Worm (Caenorhabditis elegans) whole organism, young adult: Measurements from ENCODE around the gene C34C12.7.

Source experiments
- C17E4.6 ChIP-seq: fragments of 200-800 bp; sonication (Bioruptor generic); IDR thresholded peaks from 2 replicates; pipeline ENCODE4 v1.3.6; 2022; ENCODE audit warnings: missing genetic modification reagents, missing genetic modification characterization, missing compliant biosample characterization
- D2030.7 ChIP-seq: fragments of 200-800 bp; sonication (Bioruptor generic); IDR thresholded peaks from 2 replicates; pipeline ENCODE4 v1.3.6; 2022; ENCODE audit warnings: missing genetic modification reagents, missing genetic modification characterization, missing compliant biosample characterization
- F10E7.11 ChIP-seq: sonication (generic microtip); optimal IDR thresholded peaks from 2 replicates; lab custom pipeline; 2017; ENCODE audit warnings: mild to moderate bottlenecking, missing genetic modification characterization, moderate library complexity, missing compliant biosample characterization
- F33H1.4 ChIP-seq: fragments of 200-800 bp; sonication (Bioruptor generic); IDR thresholded peaks from 2 replicates; pipeline ENCODE4 v1.3.6; 2022; ENCODE audit warnings: missing genetic modification reagents, missing genetic modification characterization, missing compliant biosample characterization
- F49E8.2 ChIP-seq: sonication (generic microtip); optimal IDR thresholded peaks from 3 replicates; lab custom pipeline; 2017; ENCODE audit warnings: missing genetic modification characterization, mild to moderate bottlenecking, missing compliant biosample characterization, antibody characterized with exemption, moderate library complexity; ENCODE audit not compliant: insufficient read depth
- F57A8.1 ChIP-seq: fragments of 200-800 bp; sonication (Bioruptor generic); optimal IDR thresholded peaks from 2 replicates; lab custom pipeline; 2018; ENCODE audit warnings: mild to moderate bottlenecking, missing genetic modification characterization, moderate library complexity, missing compliant biosample characterization
- F57C9.4 ChIP-seq: sonication (generic microtip); optimal IDR thresholded peaks from 2 replicates; lab custom pipeline; 2017; ENCODE audit warnings: mild to moderate bottlenecking, missing genetic modification characterization, missing compliant biosample characterization
- K11D2.4 ChIP-seq: fragments of 200-800 bp; sonication (Bioruptor generic); IDR thresholded peaks from 2 replicates; pipeline ENCODE4 v1.3.6; 2022; ENCODE audit warnings: missing genetic modification reagents, missing genetic modification characterization, missing compliant biosample characterization
- K12H6.12 ChIP-seq: fragments of 200-800 bp; sonication (Bioruptor generic); optimal IDR thresholded peaks from 2 replicates; lab custom pipeline; 2018; ENCODE audit warnings: mild to moderate bottlenecking, missing genetic modification characterization, missing compliant biosample characterization
- Y53F4B.3 ChIP-seq: fragments of 200-800 bp; sonication (Bioruptor generic); IDR thresholded peaks from 2 replicates; pipeline ENCODE4 v1.3.6; 2022; ENCODE audit warnings: missing genetic modification reagents, missing genetic modification characterization, missing compliant biosample characterization
- Y56A3A.18 ChIP-seq: fragments of 200-800 bp; sonication (Bioruptor generic); IDR thresholded peaks from 2 replicates; pipeline ENCODE4 v1.3.6; 2022; ENCODE audit warnings: missing genetic modification reagents, missing genetic modification characterization, missing compliant biosample characterization
- Y67H2A.10 ChIP-seq: fragments of 200-800 bp; sonication (Bioruptor generic); conservative IDR thresholded peaks from 2 replicates; pipeline ENCODE4 v1.3.6; 2022; ENCODE audit warnings: missing genetic modification reagents, missing genetic modification characterization, missing compliant biosample characterization
- ZK185.1 ChIP-seq: sonication (generic microtip); optimal IDR thresholded peaks from 2 replicates; lab custom pipeline; 2016; ENCODE audit warnings: mild to moderate bottlenecking, missing genetic modification characterization, missing compliant biosample characterization; ENCODE audit not compliant: poor library complexity, severe bottlenecking
- ama-1 ChIP-seq, 3 experiments: fragments of 150-350 bp in 1 of 3; sonication (generic microtip) in 2 of 3; optimal IDR thresholded peaks; 2 replicates each; lab custom pipeline; 2014 to 2018; ENCODE audit warnings: missing biosample characterization in 2 of 3, missing genetic modification characterization in 2 of 3, missing genetic modification reagents in 2 of 3
- attf-3 ChIP-seq: fragments of 200-800 bp; sonication (Bioruptor generic); conservative IDR thresholded peaks from 2 replicates; pipeline ENCODE4 v1.3.6; 2022; ENCODE audit warnings: missing genetic modification reagents, missing genetic modification characterization, missing compliant biosample characterization
- attf-6 ChIP-seq: fragments of 200-800 bp; sonication (Bioruptor generic); IDR thresholded peaks from 2 replicates; pipeline ENCODE4 v1.3.6; 2022; ENCODE audit warnings: missing genetic modification reagents, missing genetic modification characterization, missing compliant biosample characterization
- cebp-1 ChIP-seq, 2 experiments: fragments of 200-800 bp in 1 of 2; sonication (Bioruptor generic) in 1 of 2; sonication (generic microtip) in 1 of 2; IDR thresholded peaks in 1 of 2; optimal IDR thresholded peaks in 1 of 2; 2 replicates each; pipeline versions ENCODE4 v1.3.6 to Lab custom; 2017 to 2022; ENCODE audit warnings: missing compliant biosample characterization in 2 of 2, missing genetic modification characterization in 2 of 2, mild to moderate bottlenecking in 1 of 2, missing genetic modification reagents in 1 of 2, moderate library complexity in 1 of 2
- cebp-2 ChIP-seq: fragments of 200-800 bp; sonication (Bioruptor generic); IDR thresholded peaks from 2 replicates; pipeline ENCODE4 v1.3.6; 2022; ENCODE audit warnings: missing genetic modification characterization, missing compliant biosample characterization
- chd-7 ChIP-seq: sonication (generic microtip); optimal IDR thresholded peaks from 2 replicates; lab custom pipeline; 2016; ENCODE audit warnings: mild to moderate bottlenecking, missing genetic modification characterization, moderate library complexity, missing compliant biosample characterization
- dox-1 ChIP-seq: fragments of 200-800 bp; sonication (Bioruptor generic); IDR thresholded peaks from 2 replicates; pipeline ENCODE4 v1.3.6; 2022; ENCODE audit warnings: missing genetic modification reagents, missing genetic modification characterization, missing compliant biosample characterization
- dpl-1 ChIP-seq: fragments of 150-350 bp; optimal IDR thresholded peaks from 2 replicates; lab custom pipeline; 2014; ENCODE audit warnings: missing biosample characterization, missing genetic modification reagents, missing genetic modification characterization
- egl-44 ChIP-seq: fragments of 200-800 bp; sonication (Bioruptor generic); IDR thresholded peaks from 2 replicates; pipeline ENCODE4 v1.3.6; 2022; ENCODE audit warnings: missing genetic modification reagents, missing genetic modification characterization, missing compliant biosample characterization
- fkh-3 ChIP-seq: sonication (generic microtip); optimal IDR thresholded peaks from 2 replicates; lab custom pipeline; 2016; ENCODE audit warnings: mild to moderate bottlenecking, missing genetic modification characterization, missing compliant biosample characterization
- him-1 ChIP-seq: sonication (generic microtip); optimal IDR thresholded peaks from 2 replicates; lab custom pipeline; 2016; ENCODE audit warnings: missing genotype, missing genetic modification reagents, missing genetic modification characterization, missing compliant biosample characterization
- hlh-12 ChIP-seq: sonication (generic microtip); optimal IDR thresholded peaks from 2 replicates; lab custom pipeline; 2016; ENCODE audit warnings: missing genetic modification characterization, missing compliant biosample characterization
- hmg-20 ChIP-seq: fragments of 200-800 bp; sonication (Bioruptor generic); IDR thresholded peaks from 2 replicates; pipeline ENCODE4 v1.3.6; 2022; ENCODE audit warnings: missing genetic modification reagents, missing genetic modification characterization, missing compliant biosample characterization
- lag-1 ChIP-seq: fragments of 200-800 bp; sonication (Bioruptor generic); IDR thresholded peaks from 2 replicates; pipeline ENCODE4 v1.3.6; 2022; ENCODE audit warnings: missing genetic modification reagents, missing genetic modification characterization, missing compliant biosample characterization
- lin-54 ChIP-seq: fragments of 200-800 bp; sonication (Bioruptor generic); optimal IDR thresholded peaks from 2 replicates; lab custom pipeline; 2018; ENCODE audit warnings: mild to moderate bottlenecking, missing genetic modification characterization, missing compliant biosample characterization
- madf-8 ChIP-seq: fragments of 200-800 bp; sonication (Bioruptor generic); conservative IDR thresholded peaks from 2 replicates; pipeline ENCODE4 v1.3.6; 2022; ENCODE audit warnings: missing genetic modification reagents, missing genetic modification characterization, missing compliant biosample characterization
- mcd-1 ChIP-seq: fragments of 200-800 bp; sonication (Bioruptor generic); IDR thresholded peaks from 2 replicates; pipeline ENCODE4 v1.3.6; 2022; ENCODE audit warnings: missing genetic modification reagents, missing genetic modification characterization, missing compliant biosample characterization
- mel-28 ChIP-seq: sonication (generic microtip); optimal IDR thresholded peaks from 2 replicates; lab custom pipeline; 2016; ENCODE audit warnings: borderline replicate concordance, mild to moderate bottlenecking, missing genetic modification characterization, missing compliant biosample characterization
- mxl-1 ChIP-seq: sonication (generic microtip); optimal IDR thresholded peaks from 2 replicates; lab custom pipeline; 2016; ENCODE audit warnings: missing genetic modification characterization, missing compliant biosample characterization
- nfya-2 ChIP-seq: fragments of 200-800 bp; sonication (Bioruptor generic); IDR thresholded peaks from 2 replicates; pipeline ENCODE4 v1.3.6; 2022; ENCODE audit warnings: missing genetic modification reagents, missing genetic modification characterization, missing compliant biosample characterization
- nfyb-1 ChIP-seq: fragments of 200-800 bp; sonication (Bioruptor generic); IDR thresholded peaks from 2 replicates; pipeline ENCODE4 v1.3.6; 2022; ENCODE audit warnings: missing genetic modification reagents, missing genetic modification characterization, missing compliant biosample characterization
- pha-4 ChIP-seq: fragments of 150-350 bp; sonication (generic microtip); optimal IDR thresholded peaks from 2 replicates; lab custom pipeline; 2014; ENCODE audit warnings: missing biosample characterization, missing genetic modification reagents, missing genetic modification characterization
- rcor-1 ChIP-seq: fragments of 200-800 bp; sonication (Bioruptor generic); IDR thresholded peaks from 2 replicates; pipeline ENCODE4 v1.3.6; 2022; ENCODE audit warnings: missing genetic modification reagents, missing genetic modification characterization, missing compliant biosample characterization
- repo-1 ChIP-seq: sonication (generic microtip); optimal IDR thresholded peaks from 2 replicates; lab custom pipeline; 2017; ENCODE audit warnings: mild to moderate bottlenecking, missing genetic modification characterization, missing compliant biosample characterization
- sdz-38 ChIP-seq: sonication (generic microtip); optimal IDR thresholded peaks from 2 replicates; lab custom pipeline; 2016; ENCODE audit warnings: missing genotype, missing genetic modification characterization, missing compliant biosample characterization
- snpc-1.1 ChIP-seq: sonication (generic microtip); optimal IDR thresholded peaks from 2 replicates; lab custom pipeline; 2017; ENCODE audit warnings: missing genetic modification characterization, mild to moderate bottlenecking, missing compliant biosample characterization, antibody characterized with exemption, moderate library complexity, missing genotype, missing genetic modification reagents; ENCODE audit not compliant: insufficient read depth
- snpc-1.3 ChIP-seq: sonication (generic microtip); optimal IDR thresholded peaks from 2 replicates; lab custom pipeline; 2017; ENCODE audit warnings: missing genetic modification characterization, mild to moderate bottlenecking, missing compliant biosample characterization, antibody characterized with exemption, moderate library complexity, missing genotype, missing genetic modification reagents; ENCODE audit not compliant: insufficient read depth
- snpc-3.4 ChIP-seq: sonication (generic microtip); optimal IDR thresholded peaks from 2 replicates; lab custom pipeline; 2017; ENCODE audit warnings: missing genetic modification characterization, mild to moderate bottlenecking, missing compliant biosample characterization, antibody characterized with exemption, moderate library complexity, missing genotype, missing genetic modification reagents
- tbp1 ChIP-seq: fragments of 200-800 bp; sonication (Bioruptor generic); optimal IDR thresholded peaks from 2 replicates; lab custom pipeline; 2018; ENCODE audit warnings: mild to moderate bottlenecking, missing genetic modification characterization, missing compliant biosample characterization
- tlf-1 ChIP-seq: fragments of 200-800 bp; sonication (Bioruptor generic); optimal IDR thresholded peaks from 2 replicates; lab custom pipeline; 2018; ENCODE audit warnings: mild to moderate bottlenecking, missing genetic modification characterization, missing compliant biosample characterization
- unc-130 ChIP-seq: sonication (generic microtip); optimal IDR thresholded peaks from 2 replicates; lab custom pipeline; 2016; ENCODE audit warnings: missing genetic modification reagents, missing genetic modification characterization, missing compliant biosample characterization
- unc-62 ChIP-seq: fragments of 150-350 bp; optimal IDR thresholded peaks from 2 replicates; lab custom pipeline; 2014; ENCODE audit warnings: missing biosample characterization, missing genetic modification reagents, missing genetic modification characterization
- ztf-25 ChIP-seq: fragments of 200-800 bp; sonication (Bioruptor generic); IDR thresholded peaks from 2 replicates; pipeline ENCODE4 v1.3.6; 2022; ENCODE audit warnings: missing genetic modification reagents, missing genetic modification characterization, missing compliant biosample characterization
- ztf-6 ChIP-seq: fragments of 200-800 bp; sonication (Bioruptor generic); IDR thresholded peaks from 2 replicates; pipeline ENCODE4 v1.3.6; 2022; ENCODE audit warnings: missing genetic modification reagents, missing genetic modification characterization, missing compliant biosample characterization

Gene C34C12.7

ce11 chrIII:3456226-3456625 lies 31.9 kb downstream of the C34C12.7 start:
- TF ChIP-seq mel-28 (tag; lab: Kevin White, UChicago) = peak; percentile 41
- TF ChIP-seq mcd-1 (GFP tag; lab: Robert Waterston, UW) = peak; percentile 100
- peak; percentile 72 for TF ChIP-seq dpl-1 (GFP tag; lab: Kevin White, UChicago)
- peak; percentile 99 for TF ChIP-seq K11D2.4 (GFP tag; lab: Robert Waterston, UW)
- 0 out of 2 replicates have a peak, but pooled peaks have one; percentile 62 for TF ChIP-seq cebp-2 (GFP tag; lab: Robert Waterston, UW)
- no peak for TF ChIP-seq mxl-1
- TF ChIP-seq attf-3 = peak; percentile 83
- TF ChIP-seq snpc-1.1 (tag; lab: Kevin White, UChicago) = peak; percentile 21
- peak; percentile 96 for TF ChIP-seq pha-4 (tag; lab: Kevin White, UChicago)
- TF ChIP-seq attf-6 (GFP tag; lab: Robert Waterston, UW) = no peak
- peak; percentile 92 for TF ChIP-seq repo-1 (tag; lab: Kevin White, UChicago)
- no peak for TF ChIP-seq hlh-12 (tag; lab: Kevin White, UChicago)
- TF ChIP-seq fkh-3 = no peak
- peak; percentile 97 for TF ChIP-seq lin-54 (GFP tag; lab: Kevin White, UChicago)
- peak; percentile 81 for TF ChIP-seq cebp-1 (GFP tag; IDR thresholded peaks at IDR 0.05; lab: Robert Waterston, UW)
- peak; percentile 93 for TF ChIP-seq cebp-1 (tag; optimal IDR thresholded peaks at IDR 0.05; lab: Kevin White, UChicago)
- peak; percentile 45 for TF ChIP-seq ama-1 (optimal IDR thresholded peaks at IDR 0.05; lab: Kevin White, UChicago)
- TF ChIP-seq ama-1 (GFP tag; optimal IDR thresholded peaks at IDR 0.05; lab: Kevin White, UChicago) = no peak
- TF ChIP-seq ztf-6 (GFP tag; lab: Robert Waterston, UW) = peak; percentile 33; the same call in 1 of the 2 replicates
- peak; percentile 75 for TF ChIP-seq snpc-3.4 (tag; lab: Kevin White, UChicago)
- TF ChIP-seq Y53F4B.3 (GFP tag; lab: Robert Waterston, UW) = no peak
- peak; percentile 84 for TF ChIP-seq C17E4.6
- peak; percentile 98 for TF ChIP-seq tlf-1 (GFP tag; lab: Kevin White, UChicago)
- peak; percentile 90 for TF ChIP-seq D2030.7
- TF ChIP-seq hmg-20 (GFP tag; lab: Robert Waterston, UW) = peak; percentile 80
- TF ChIP-seq nfyb-1 (GFP tag; lab: Robert Waterston, UW) = peak; percentile 98
- peak; percentile 33 for TF ChIP-seq unc-62 (GFP tag; lab: Kevin White, UChicago)
- peak; percentile 88 for TF ChIP-seq chd-7 (tag; lab: Kevin White, UChicago)
- no peak for TF ChIP-seq sdz-38 (tag; lab: Kevin White, UChicago)
- TF ChIP-seq lag-1 = 0 out of 2 replicates have a peak, but pooled peaks have one; percentile 18
- TF ChIP-seq Y56A3A.18 = peak; percentile 74; the same call in 1 of the 2 replicates
- TF ChIP-seq F57A8.1 (GFP tag; lab: Kevin White, UChicago) = no peak
- TF ChIP-seq F49E8.2 (tag; lab: Kevin White, UChicago) = peak; percentile 83
- TF ChIP-seq madf-8 (GFP tag; lab: Robert Waterston, UW) = peak; percentile 57
- TF ChIP-seq dox-1 (GFP tag; lab: Robert Waterston, UW) = peak; percentile 94
- peak; percentile 94 for TF ChIP-seq K12H6.12 (tag; lab: Kevin White, UChicago)
- TF ChIP-seq unc-130 (GFP tag; lab: Kevin White, UChicago) = peak; percentile 57
- TF ChIP-seq egl-44 (GFP tag; lab: Robert Waterston, UW) = no peak
- TF ChIP-seq rcor-1 (GFP tag; lab: Robert Waterston, UW) = peak; percentile 93
- TF ChIP-seq ztf-25 = no peak
- no peak for TF ChIP-seq nfya-2 (GFP tag; lab: Robert Waterston, UW)
- TF ChIP-seq tbp1 (GFP tag; lab: Kevin White, UChicago) = peak; percentile 77
- TF ChIP-seq him-1 (tag; lab: Kevin White, UChicago) = peak; percentile 90
- TF ChIP-seq F10E7.11 (tag; lab: Kevin White, UChicago) = peak; percentile 77
- peak; percentile 90 for TF ChIP-seq F33H1.4 (GFP tag; lab: Robert Waterston, UW)
- TF ChIP-seq F57C9.4 (tag; lab: Kevin White, UChicago) = peak; percentile 23
- peak; percentile 95 for TF ChIP-seq ZK185.1 (tag; lab: Kevin White, UChicago)
- TF ChIP-seq snpc-1.3 (tag; lab: Kevin White, UChicago) = peak; percentile 20
- TF ChIP-seq Y67H2A.10 (GFP tag; lab: Robert Waterston, UW) = peak; percentile 75
